Fruit fly (Drosophila melanogaster): ENCODE data around the gene Josd.

DNA sequence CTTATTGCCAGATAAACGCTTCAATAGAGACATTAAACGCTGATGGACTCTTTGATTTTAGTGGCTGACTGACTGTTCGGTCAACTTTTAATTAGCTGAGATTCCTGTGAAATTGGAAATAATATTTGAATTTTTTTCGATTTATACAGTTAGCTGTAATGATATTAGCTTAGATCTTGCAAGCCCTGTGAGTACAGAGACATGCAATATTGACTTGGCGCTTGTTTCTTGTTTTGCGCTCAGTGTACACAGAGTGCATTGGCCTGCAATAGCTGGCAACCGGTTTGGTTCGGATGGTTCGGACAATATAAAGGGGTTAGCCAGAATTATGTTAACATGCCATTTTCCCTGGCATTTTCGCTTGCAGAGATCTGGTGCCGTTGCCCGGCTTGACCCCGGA lies 44.3 kb downstream of the Josd start:
- TF ChIP-seq CG5204 (GFP tag; optimal IDR thresholded peaks at IDR 0.05): no peak
- TF ChIP-seq ovo (GFP tag; optimal IDR thresholded peaks at IDR 0.05): no peak
- no peak for TF ChIP-seq bab1 (GFP tag; optimal IDR thresholded peaks at IDR 0.05)
- no peak for TF ChIP-seq CG11617 (GFP tag; optimal IDR thresholded peaks at IDR 0.05)
- no peak for TF ChIP-seq CG7101 (tag; optimal IDR thresholded peaks at IDR 0.05)

Measured in whole organism, adult.